Worm (Caenorhabditis elegans): ENCODE results near the gene arrd-24.

arrd-24 gene

ce11 chrX:13969257-13969968 lies 10.9 kb downstream of the arrd-24 start (continued):
- TF ChIP-seq tbx-7 (tag; optimal IDR thresholded peaks at IDR 0.05) = no peak
- no peak for TF ChIP-seq che-1 (tag; optimal IDR thresholded peaks at IDR 0.05)
- no peak for TF ChIP-seq K09A11.1 (tag; optimal IDR thresholded peaks at IDR 0.05; ENCODE audit: insufficient read depth)
- TF ChIP-seq hlh-6 (tag; optimal IDR thresholded peaks at IDR 0.05) = no peak
- no peak for TF ChIP-seq pros-1 (tag; optimal IDR thresholded peaks at IDR 0.05)
- no peak for TF ChIP-seq sox-4 (tag; optimal IDR thresholded peaks at IDR 0.05)
- TF ChIP-seq pqm-1 (tag; optimal IDR thresholded peaks at IDR 0.05) = no peak
- no peak for TF ChIP-seq pax-1 (tag; optimal IDR thresholded peaks at IDR 0.05)
- TF ChIP-seq unc-42 (tag; optimal IDR thresholded peaks at IDR 0.05) = peak; percentile 45
- no peak for TF ChIP-seq gmeb-2 (tag; optimal IDR thresholded peaks at IDR 0.05)
- TF ChIP-seq unc-86 (tag; optimal IDR thresholded peaks at IDR 0.05) = no peak
- peak; percentile 73 for TF ChIP-seq ceh-18 (tag; optimal IDR thresholded peaks at IDR 0.05)
- no peak for TF ChIP-seq ttx-3 (tag; optimal IDR thresholded peaks at IDR 0.05)
- TF ChIP-seq ztf-16 (tag; optimal IDR thresholded peaks at IDR 0.05) = peak; percentile 22
- no peak for TF ChIP-seq elt-4 (tag; optimal IDR thresholded peaks at IDR 0.05)
- no peak for TF ChIP-seq T23F11.4 (GFP tag; optimal IDR thresholded peaks at IDR 0.05)
- TF ChIP-seq ceh-48 (tag; optimal IDR thresholded peaks at IDR 0.05) = no peak
- TF ChIP-seq nhr-232 (tag; optimal IDR thresholded peaks at IDR 0.05) = no peak
- TF ChIP-seq ceh-6 (GFP tag; optimal IDR thresholded peaks at IDR 0.05) = no peak
- TF ChIP-seq zip-5 (tag; optimal IDR thresholded peaks at IDR 0.05) = no peak
- no peak for TF ChIP-seq ceh-9 (tag; optimal IDR thresholded peaks at IDR 0.05)
- no peak for TF ChIP-seq pat-9 (tag; optimal IDR thresholded peaks at IDR 0.05)
- peak; percentile 35 for TF ChIP-seq elt-2 (tag; optimal IDR thresholded peaks at IDR 0.05)
- TF ChIP-seq hlh-15 (tag; optimal IDR thresholded peaks at IDR 0.05) = no peak
- TF ChIP-seq ref-2 (tag; optimal IDR thresholded peaks at IDR 0.05) = peak; percentile 50

DNA sequence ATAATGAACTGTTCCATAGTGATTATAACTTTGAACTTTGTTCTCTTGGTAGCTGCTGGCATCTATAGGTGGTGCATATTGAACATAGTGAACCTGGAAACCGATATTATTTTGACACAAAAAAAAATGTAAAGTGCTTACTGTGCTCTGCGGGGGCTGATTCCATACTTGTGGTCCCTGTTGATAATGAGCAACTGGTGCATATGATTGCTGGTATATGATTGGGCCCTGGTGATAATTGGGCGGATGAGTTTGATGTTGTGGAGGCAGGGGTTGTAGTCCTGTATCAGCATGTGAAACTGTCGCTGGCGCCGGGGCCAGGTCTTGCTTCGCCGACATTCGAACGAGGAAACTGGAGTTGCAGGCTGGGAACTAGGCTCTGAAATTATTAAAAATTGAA lies 12.0 kb downstream of the arrd-24 start, which contains the start of gene pqn-39:
TSS of gene pqn-39 (minus strand) at position 385 of the 400 bp plus-strand sequence.
- TF ChIP-seq ceh-6 (GFP tag; optimal IDR thresholded peaks at IDR 0.05) (no peak), ceh-30 (tag; optimal IDR thresholded peaks at IDR 0.05) (no peak), pha-4 (tag; optimal IDR thresholded peaks at IDR 0.05) (no peak), ceh-18 (tag; optimal IDR thresholded peaks at IDR 0.05) (no peak), pqm-1 (tag; optimal IDR thresholded peaks at IDR 0.05) (no peak), ceh-2 (tag; optimal IDR thresholded peaks at IDR 0.05) (no peak), mec-3 (tag; optimal IDR thresholded peaks at IDR 0.05; ENCODE audit: borderline replicate concordance) (no peak), unc-3 (GFP tag; conservative IDR thresholded peaks at IDR 0.05) (no peak), unc-3 (tag; optimal IDR thresholded peaks at IDR 0.05) (no peak), ceh-9 (tag; optimal IDR thresholded peaks at IDR 0.05) (no peak), ttx-3 (tag; optimal IDR thresholded peaks at IDR 0.05) (no peak), hlh-30 (tag; optimal IDR thresholded peaks at IDR 0.05; ENCODE audit: insufficient read depth) (no peak), pha-2 (tag; optimal IDR thresholded peaks at IDR 0.05) (no peak), nhr-232 (tag; optimal IDR thresholded peaks at IDR 0.05) (no peak)

ce11 chrX:13963203-13963602 lies 17.1 kb downstream of the arrd-24 start, which contains the start of gene F48F7.3:
Gene F48F7.3 (plus strand): TSS chrX:13963503.
- TF ChIP-seq tbx-7 (tag; optimal IDR thresholded peaks at IDR 0.05) (no peak), ceh-2 (tag; optimal IDR thresholded peaks at IDR 0.05) (no peak), pha-4 (tag; optimal IDR thresholded peaks at IDR 0.05) (no peak), ceh-45 (GFP tag; IDR thresholded peaks at IDR 0.05) (no peak), nhr-11 (tag; optimal IDR thresholded peaks at IDR 0.05) (no peak), lin-11 (tag; optimal IDR thresholded peaks at IDR 0.05) (no peak), fkh-10 (GFP tag; optimal IDR thresholded peaks at IDR 0.05) (no peak), elt-2 (tag; optimal IDR thresholded peaks at IDR 0.05) (no peak)
